Worm (Caenorhabditis elegans): ENCODE data around the gene snx-17.

- TF ChIP-seq hnd-1 (tag; optimal IDR thresholded peaks at IDR 0.05), result no peak
- no peak for TF ChIP-seq ama-1 (optimal IDR thresholded peaks at IDR 0.05)
- TF ChIP-seq F13C5.2 (tag; optimal IDR thresholded peaks at IDR 0.05), result no peak
- no peak for TF ChIP-seq hmbx-1 (tag; optimal IDR thresholded peaks at IDR 0.05)
- no peak for TF ChIP-seq tbx-37 (GFP tag; conservative IDR thresholded peaks at IDR 0.05)
- TF ChIP-seq ceh-13 (GFP tag; optimal IDR thresholded peaks at IDR 0.05), result no peak
- no peak for TF ChIP-seq ets-7 (tag; optimal IDR thresholded peaks at IDR 0.05)
- TF ChIP-seq sea-1 (GFP tag; conservative IDR thresholded peaks at IDR 0.05), result no peak
- no peak for TF ChIP-seq scrt-1 (GFP tag; IDR thresholded peaks at IDR 0.05)
- no peak for TF ChIP-seq hmg-4 (GFP tag; optimal IDR thresholded peaks at IDR 0.05)
- TF ChIP-seq tra-4 (tag; optimal IDR thresholded peaks at IDR 0.05), result no peak
- no peak for TF ChIP-seq pes-1 (GFP tag; IDR thresholded peaks at IDR 0.05)
These were observed at the start of gene snx-17 for ce11 chrX:13122191-13122590.
